Worm (Caenorhabditis elegans): ENCODE measurements around the gene C43G2.3.
"Not testable (repeated sequence)": the region's sequence is repeated elsewhere in the genome, so short reads cannot be mapped to it uniquely, and the experiment has no call there.

The C43G2.3 gene

ce11 chrIV:6597298-6597697, 19.3 kb downstream of the C43G2.3 start, which contains the start of gene F38A5.6:
F38A5.6 (minus strand) TSS chrIV:6597398.
- TF ChIP-seq nhr-129 (tag; optimal IDR thresholded peaks at IDR 0.05) = no peak
- no peak for TF ChIP-seq unc-39 (tag; optimal IDR thresholded peaks at IDR 0.05)
- TF ChIP-seq lin-39 (tag; optimal IDR thresholded peaks at IDR 0.05) = no peak
- TF ChIP-seq ama-1 (optimal IDR thresholded peaks at IDR 0.05) = no peak
- no peak for TF ChIP-seq nhr-77 (tag; optimal IDR thresholded peaks at IDR 0.05)
- no peak for TF ChIP-seq unc-55 (GFP tag; optimal IDR thresholded peaks at IDR 0.05)
- no peak for TF ChIP-seq lin-11 (tag; optimal IDR thresholded peaks at IDR 0.05)
- no peak for TF ChIP-seq sma-9 (GFP tag; optimal IDR thresholded peaks at IDR 0.05)
- no peak for TF ChIP-seq sma-9 (tag; optimal IDR thresholded peaks at IDR 0.05)
- no peak for TF ChIP-seq nhr-6 (tag; optimal IDR thresholded peaks at IDR 0.05)
- TF ChIP-seq R02D3.7 (tag; optimal IDR thresholded peaks at IDR 0.05) = no peak
- TF ChIP-seq nhr-23 (tag; optimal IDR thresholded peaks at IDR 0.05) = no peak
- no peak for TF ChIP-seq snpc-4 (tag; optimal IDR thresholded peaks at IDR 0.05)
- TF ChIP-seq sma-3 (GFP tag; optimal IDR thresholded peaks at IDR 0.05) = no peak
- no peak for TF ChIP-seq sem-4 (tag; optimal IDR thresholded peaks at IDR 0.05)
- TF ChIP-seq aly-2 (tag; optimal IDR thresholded peaks at IDR 0.05) = no peak
- no peak for TF ChIP-seq nhr-25 (tag; optimal IDR thresholded peaks at IDR 0.05)
- TF ChIP-seq ceh-16 (tag; optimal IDR thresholded peaks at IDR 0.05) = no peak
- TF ChIP-seq mbf-1 (tag; optimal IDR thresholded peaks at IDR 0.05) = no peak
- TF ChIP-seq skn-1 (tag; optimal IDR thresholded peaks at IDR 0.05) = no peak
- no peak for TF ChIP-seq lin-13 (GFP tag; optimal IDR thresholded peaks at IDR 0.05)

DNA sequence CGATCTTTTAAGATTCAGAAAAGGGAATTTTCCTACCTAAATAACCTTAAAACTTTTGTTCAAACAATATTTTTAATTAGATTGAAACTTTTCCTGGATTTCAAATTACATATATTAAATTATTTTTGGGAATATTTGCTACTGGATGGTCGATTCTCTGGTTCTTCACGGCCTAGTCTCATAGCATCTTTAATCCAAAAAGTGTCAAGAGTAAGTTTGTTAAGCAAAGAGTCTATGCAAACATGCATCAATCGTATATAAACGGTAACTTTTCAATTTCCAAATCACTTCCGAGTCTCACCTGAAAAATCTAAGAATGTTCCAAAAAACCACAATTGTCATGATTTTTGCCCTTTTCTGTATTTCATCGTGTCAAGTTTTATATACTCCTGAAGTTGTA, 19.9 kb downstream of the C43G2.3 start, which contains the start of gene nspb-4:
TSS of gene nspb-4 (plus strand) at position 301 of the 400 bp plus-strand sequence.
- TF ChIP-seq F13H6.1, sem-4, alr-1 (tag; optimal IDR thresholded peaks at IDR 0.05): not testable (repeated sequence)

DNA sequence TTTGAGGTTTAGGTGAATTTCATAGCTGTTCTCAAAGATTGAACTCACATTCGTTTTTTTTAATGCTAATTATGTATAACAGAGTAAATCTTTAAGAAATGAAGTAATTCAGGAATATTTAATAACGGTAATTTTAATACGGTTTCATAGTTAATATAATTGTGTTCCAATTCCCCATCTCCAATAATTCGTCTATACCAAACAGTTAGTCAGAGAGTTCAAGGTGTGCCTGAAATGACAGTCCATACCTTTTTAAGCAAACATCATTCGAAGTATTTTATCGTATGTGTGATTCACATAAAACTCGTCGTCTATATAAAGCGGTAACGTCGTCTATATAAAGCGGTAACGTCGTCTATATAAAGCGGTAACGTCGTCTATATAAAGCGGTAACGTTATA, 20.7 kb downstream of the C43G2.3 start, which contains the start of gene nspb-5:
TSS of gene nspb-5 (plus strand) at position 301 of the 400 bp plus-strand sequence.
- not testable (repeated sequence) for TF ChIP-seq nhr-21, aly-2, lsy-2 (tag; optimal IDR thresholded peaks at IDR 0.05)

- TF ChIP-seq crh-2 (tag; optimal IDR thresholded peaks at IDR 0.05) (no peak), C34F6.9 (tag; optimal IDR thresholded peaks at IDR 0.05) (no peak), mdl-1 (tag; optimal IDR thresholded peaks at IDR 0.05) (no peak), blmp-1 (tag; optimal IDR thresholded peaks at IDR 0.05; ENCODE audit: insufficient read depth) (no peak), snpc-4 (tag; optimal IDR thresholded peaks at IDR 0.05) (no peak), sma-9 (GFP tag; optimal IDR thresholded peaks at IDR 0.05) (no peak), sma-9 (tag; optimal IDR thresholded peaks at IDR 0.05) (no peak), unc-55 (GFP tag; optimal IDR thresholded peaks at IDR 0.05) (no peak), zag-1 (tag; optimal IDR thresholded peaks at IDR 0.05) (no peak), gmeb-1 (tag; optimal IDR thresholded peaks at IDR 0.05) (no peak), unc-39 (tag; optimal IDR thresholded peaks at IDR 0.05) (no peak), nhr-77 (tag; optimal IDR thresholded peaks at IDR 0.05) (no peak), lsy-2 (tag; optimal IDR thresholded peaks at IDR 0.05) (no peak)
These were observed 21.4 kb downstream of the C43G2.3 start, which contains the start of gene F38A5.8 for ce11 chrIV:6599447-6599846. F38A5.8 (plus strand) TSS chrIV:6599747.

- TF ChIP-seq Y55F3AM.14 (GFP tag; optimal IDR thresholded peaks at IDR 0.05) (no peak), unc-55 (GFP tag; optimal IDR thresholded peaks at IDR 0.05) (peak; percentile 74), elt-3 (tag; optimal IDR thresholded peaks at IDR 0.05) (no peak), ceh-82 (tag; optimal IDR thresholded peaks at IDR 0.05) (no peak), C34F6.9 (tag; optimal IDR thresholded peaks at IDR 0.05) (peak; percentile 51), sma-9 (GFP tag; optimal IDR thresholded peaks at IDR 0.05) (peak; percentile 18), sma-9 (tag; optimal IDR thresholded peaks at IDR 0.05) (no peak), unc-62 (GFP tag; optimal IDR thresholded peaks at IDR 0.05) (no peak), snpc-4 (tag; optimal IDR thresholded peaks at IDR 0.05) (no peak), nhr-129 (tag; optimal IDR thresholded peaks at IDR 0.05) (peak; percentile 62), fos-1 (tag; optimal IDR thresholded peaks at IDR 0.05) (peak; percentile 47), crh-2 (tag; optimal IDR thresholded peaks at IDR 0.05) (peak; percentile 12), alr-1 (tag; optimal IDR thresholded peaks at IDR 0.05) (no peak), elt-1 (tag; optimal IDR thresholded peaks at IDR 0.05) (no peak)
These were observed 23.3 kb downstream of the C43G2.3 start, which contains the start of gene sup-36 for ce11 chrIV:6601213-6601724. sup-36 (plus strand) TSS chrIV:6601674.
